Worm (Caenorhabditis elegans) whole organism, L4 larva: ENCODE measurements around the gene phg-1.

Source experiments
- D1046.2 ChIP-seq: fragments of 200-800 bp; sonication (Bioruptor generic); IDR thresholded peaks from 2 replicates; pipeline ENCODE4 v1.3.6; 2022; ENCODE audit warnings: missing genetic modification characterization, missing compliant biosample characterization
- F26F4.8 ChIP-seq: fragments of 200-800 bp; sonication (Bioruptor generic); conservative IDR thresholded peaks from 2 replicates; pipeline ENCODE4 v1.3.6; 2022; ENCODE audit warnings: missing genetic modification characterization, missing compliant biosample characterization
- T20F7.1 ChIP-seq: fragments of 200-800 bp; sonication (Bioruptor generic); optimal IDR thresholded peaks from 2 replicates; lab custom pipeline; 2018; ENCODE audit warnings: mild to moderate bottlenecking, missing genetic modification characterization, missing compliant biosample characterization
- Y105C5A.15 ChIP-seq: fragments of 200-800 bp; sonication (Bioruptor generic); IDR thresholded peaks from 2 replicates; pipeline ENCODE4 v1.3.6; 2022; ENCODE audit warnings: missing genetic modification characterization, missing compliant biosample characterization
- Y48G9A.11 ChIP-seq: fragments of 200-800 bp; sonication (Bioruptor generic); IDR thresholded peaks from 2 replicates; pipeline ENCODE4 v1.3.6; 2022; ENCODE audit warnings: missing genetic modification reagents, missing genetic modification characterization, missing compliant biosample characterization
- Y5F2A.4 ChIP-seq: fragments of 200-800 bp; sonication (Bioruptor generic); optimal IDR thresholded peaks from 2 replicates; lab custom pipeline; 2018; ENCODE audit warnings: mild to moderate bottlenecking, missing genetic modification characterization, missing compliant biosample characterization
- ZK337.2 ChIP-seq: fragments of 200-800 bp; sonication (Bioruptor generic); IDR thresholded peaks from 2 replicates; pipeline ENCODE4 v1.3.6; 2022; ENCODE audit warnings: missing genetic modification reagents, missing genetic modification characterization, missing compliant biosample characterization
- aha-1 ChIP-seq: fragments of 150-350 bp; peaks from one replicate; lab custom pipeline; 2014; ENCODE audit warnings: missing biosample characterization, missing genetic modification characterization
- ama-1 ChIP-seq: fragments of 150-350 bp; optimal IDR thresholded peaks from 2 replicates; lab custom pipeline; 2014; ENCODE audit warnings: inconsistent platforms, mixed read lengths
- ceh-20 ChIP-seq: fragments of 200-800 bp; sonication (Bioruptor generic); IDR thresholded peaks from 2 replicates; pipeline ENCODE4 v1.3.6; 2022; ENCODE audit warnings: missing genetic modification reagents, missing genetic modification characterization, missing compliant biosample characterization
- ceh-28 ChIP-seq: fragments of 150-350 bp; optimal IDR thresholded peaks from 2 replicates; lab custom pipeline; 2014; ENCODE audit warnings: missing biosample characterization, missing genetic modification reagents, missing genetic modification characterization
- ceh-32 ChIP-seq: sonication (generic microtip); optimal IDR thresholded peaks from 2 replicates; lab custom pipeline; 2016; ENCODE audit warnings: mild to moderate bottlenecking, missing genetic modification characterization, missing compliant biosample characterization; ENCODE audit not compliant: poor library complexity
- ceh-44 ChIP-seq: fragments of 200-800 bp; sonication (Bioruptor generic); IDR thresholded peaks from 2 replicates; pipeline ENCODE4 v1.3.6; 2022; ENCODE audit warnings: missing genetic modification reagents, missing genetic modification characterization, missing compliant biosample characterization
- cey-2 ChIP-seq: sonication (generic microtip); optimal IDR thresholded peaks from 3 replicates; lab custom pipeline; 2017; ENCODE audit warnings: missing genetic modification characterization, mild to moderate bottlenecking, missing compliant biosample characterization, antibody characterized with exemption, borderline replicate concordance; ENCODE audit not compliant: insufficient read depth
- ctbp-1 ChIP-seq: fragments of 200-800 bp; sonication (Bioruptor generic); IDR thresholded peaks from 2 replicates; pipeline ENCODE4 v1.3.6; 2022; ENCODE audit warnings: missing genetic modification reagents, missing genetic modification characterization, missing compliant biosample characterization
- daf-16 ChIP-seq, 3 experiments: sonication (generic microtip); optimal IDR thresholded peaks; 2 replicates each; lab custom pipeline; 2016 to 2017; ENCODE audit warnings: missing genetic modification characterization in 3 of 3, missing genetic modification reagents in 3 of 3, mild to moderate bottlenecking in 2 of 3, missing compliant biosample characterization in 2 of 3, missing biosample characterization in 1 of 3, moderate library complexity in 1 of 3
- dmd-9 ChIP-seq: fragments of 200-800 bp; sonication (Bioruptor generic); IDR thresholded peaks from 2 replicates; pipeline ENCODE4 v1.3.6; 2022; ENCODE audit warnings: missing genetic modification reagents, missing genetic modification characterization, missing compliant biosample characterization
- dpl-1 ChIP-seq: fragments of 150-350 bp; optimal IDR thresholded peaks from 2 replicates; lab custom pipeline; 2014; ENCODE audit warnings: missing biosample characterization, missing genetic modification reagents, missing genetic modification characterization
- dve-1 ChIP-seq: sonication (generic microtip); optimal IDR thresholded peaks from 2 replicates; lab custom pipeline; 2017; ENCODE audit warnings: antibody characterized with exemption, mild to moderate bottlenecking, missing genetic modification characterization, missing compliant biosample characterization; ENCODE audit not compliant: insufficient read depth
- gei-8 ChIP-seq: fragments of 200-800 bp; sonication (Bioruptor generic); optimal IDR thresholded peaks from 2 replicates; lab custom pipeline; 2018; ENCODE audit warnings: mild to moderate bottlenecking, missing genetic modification characterization, missing compliant biosample characterization
- lim-7 ChIP-seq: fragments of 200-800 bp; sonication (Bioruptor generic); IDR thresholded peaks from 2 replicates; pipeline ENCODE4 v1.3.6; 2022; ENCODE audit warnings: missing genetic modification characterization, missing compliant biosample characterization
- lin-1 ChIP-seq: fragments of 200-800 bp; sonication (Bioruptor generic); IDR thresholded peaks from 2 replicates; pipeline ENCODE4 v1.3.6; 2022; ENCODE audit warnings: missing genetic modification reagents, missing genetic modification characterization, missing compliant biosample characterization
- lin-13 ChIP-seq: fragments of 150-350 bp; optimal IDR thresholded peaks from 2 replicates; lab custom pipeline; 2014; ENCODE audit warnings: missing biosample characterization, missing genetic modification reagents, missing genetic modification characterization
- lin-29 ChIP-seq: fragments of 200-800 bp; sonication (Bioruptor generic); IDR thresholded peaks from 2 replicates; pipeline ENCODE4 v1.3.6; 2022; ENCODE audit warnings: missing genetic modification reagents, missing genetic modification characterization, missing compliant biosample characterization
- lin-38 ChIP-seq: fragments of 200-800 bp; sonication (Bioruptor generic); IDR thresholded peaks from 2 replicates; pipeline ENCODE4 v1.3.6; 2022; ENCODE audit warnings: missing genetic modification reagents, missing genetic modification characterization, missing compliant biosample characterization
- lsy-2 ChIP-seq, 2 experiments: fragments of 150-350 bp in 1 of 2; sonication (generic microtip) in 1 of 2; optimal IDR thresholded peaks; 2 replicates each; lab custom pipeline; 2014 to 2017; ENCODE audit warnings: missing biosample characterization in 2 of 2, missing genetic modification characterization in 2 of 2
- madf-5 ChIP-seq, 2 experiments: fragments of 200-800 bp; sonication (Bioruptor generic); IDR thresholded peaks; 2 replicates each; pipeline ENCODE4 v1.3.6; 2022; ENCODE audit warnings: missing compliant biosample characterization in 2 of 2, missing genetic modification characterization in 2 of 2
- mdl-1 ChIP-seq, 2 experiments: fragments of 150-350 bp in 1 of 2; sonication (generic microtip) in 1 of 2; optimal IDR thresholded peaks; 2 replicates each; lab custom pipeline; 2014 to 2017; ENCODE audit warnings: missing biosample characterization in 2 of 2, missing genetic modification characterization in 2 of 2
- mdt-29 ChIP-seq: fragments of 200-800 bp; sonication (Bioruptor generic); IDR thresholded peaks from 2 replicates; pipeline ENCODE4 v1.3.6; 2022; ENCODE audit warnings: missing genetic modification reagents, missing genetic modification characterization, missing compliant biosample characterization
- mes-2 ChIP-seq: sonication (generic microtip); optimal IDR thresholded peaks from 2 replicates; lab custom pipeline; 2016; ENCODE audit warnings: missing genotype, mild to moderate bottlenecking, missing genetic modification characterization, missing compliant biosample characterization; ENCODE audit not compliant: poor library complexity, severe bottlenecking
- mxl-3 ChIP-seq: fragments of 200-800 bp; sonication (Bioruptor generic); optimal IDR thresholded peaks from 2 replicates; lab custom pipeline; 2018; ENCODE audit warnings: mild to moderate bottlenecking, missing genetic modification characterization, missing compliant biosample characterization
- nhr-6 ChIP-seq: fragments of 150-350 bp; optimal IDR thresholded peaks from 2 replicates; lab custom pipeline; 2014; ENCODE audit warnings: missing biosample characterization, missing genetic modification characterization
- nhr-76 ChIP-seq: fragments of 150-350 bp; optimal IDR thresholded peaks from 2 replicates; lab custom pipeline; 2014; ENCODE audit warnings: missing biosample characterization, missing genetic modification characterization
- nhr-77 ChIP-seq: fragments of 150-350 bp; optimal IDR thresholded peaks from 2 replicates; lab custom pipeline; 2014; ENCODE audit warnings: missing biosample characterization, missing genetic modification characterization
- pha-4 ChIP-seq, 2 experiments: fragments of 150-350 bp in 1 of 2; fragments of 200-800 bp in 1 of 2; sonication (Bioruptor generic) in 1 of 2; IDR thresholded peaks in 1 of 2; optimal IDR thresholded peaks in 1 of 2; 2 replicates each; pipeline versions ENCODE4 v1.3.6 to Lab custom; 2014 to 2022; ENCODE audit warnings: missing genetic modification characterization in 2 of 2, missing genetic modification reagents in 2 of 2, missing biosample characterization in 1 of 2, missing compliant biosample characterization in 1 of 2
- php-3 ChIP-seq: fragments of 200-800 bp; sonication (Bioruptor generic); IDR thresholded peaks from 2 replicates; pipeline ENCODE4 v1.3.6; 2022; ENCODE audit warnings: missing genetic modification reagents, missing genetic modification characterization, missing compliant biosample characterization
- pqm-1 ChIP-seq: sonication (generic microtip); optimal IDR thresholded peaks from 2 replicates; lab custom pipeline; 2017; ENCODE audit warnings: missing biosample characterization, missing genetic modification characterization
- rbr-2 ChIP-seq: sonication (generic microtip); optimal IDR thresholded peaks from 2 replicates; lab custom pipeline; 2016; ENCODE audit warnings: missing genotype, missing genetic modification characterization, missing compliant biosample characterization
- saeg-2 ChIP-seq: fragments of 200-800 bp; sonication (Bioruptor generic); IDR thresholded peaks from 2 replicates; pipeline ENCODE4 v1.3.6; 2022; ENCODE audit warnings: missing genetic modification reagents, missing genetic modification characterization, missing compliant biosample characterization
- sdz-12 ChIP-seq: fragments of 200-800 bp; sonication (Bioruptor generic); optimal IDR thresholded peaks from 2 replicates; lab custom pipeline; 2018; ENCODE audit warnings: mild to moderate bottlenecking, missing genetic modification characterization, missing compliant biosample characterization
- skn-1 ChIP-seq: fragments of 150-350 bp; optimal IDR thresholded peaks from 2 replicates; lab custom pipeline; 2014; ENCODE audit warnings: missing biosample characterization, missing genetic modification characterization
- snpc-1.2 ChIP-seq: fragments of 200-800 bp; sonication (Bioruptor generic); IDR thresholded peaks from 2 replicates; pipeline ENCODE4 v1.3.6; 2022; ENCODE audit warnings: missing genetic modification reagents, missing genetic modification characterization, missing compliant biosample characterization
- unc-39 ChIP-seq: sonication (generic microtip); optimal IDR thresholded peaks from 2 replicates; lab custom pipeline; 2017; ENCODE audit warnings: missing biosample characterization, missing genetic modification characterization
- zip-2 ChIP-seq: fragments of 150-350 bp; optimal IDR thresholded peaks from 2 replicates; lab custom pipeline; 2014; ENCODE audit warnings: missing biosample characterization, missing genetic modification characterization
- ztf-7 ChIP-seq: fragments of 150-350 bp; optimal IDR thresholded peaks from 2 replicates; lab custom pipeline; 2014; ENCODE audit warnings: missing biosample characterization, missing genetic modification characterization

The phg-1 gene

DNA sequence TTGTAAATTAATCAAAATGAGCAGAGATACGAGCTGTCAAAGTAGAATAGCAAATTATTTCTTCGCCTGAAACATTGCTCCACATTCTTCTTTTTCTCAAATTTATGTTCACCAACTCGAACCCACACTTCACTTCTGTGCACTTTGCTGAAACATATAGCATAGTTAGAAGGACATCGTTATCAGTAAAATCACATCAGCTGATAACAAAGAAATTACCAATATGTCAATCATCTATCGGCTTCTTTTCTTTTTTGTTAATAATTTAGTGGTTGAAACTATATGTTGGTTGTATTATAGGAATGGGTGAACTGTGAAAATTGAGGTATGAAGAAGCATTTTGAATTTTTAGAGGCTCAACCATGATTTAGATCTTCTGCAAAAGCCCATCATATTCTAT lies 42.2 kb upstream of the phg-1 start (continued):
- TF ChIP-seq mdl-1 (tag; optimal IDR thresholded peaks at IDR 0.05; lab: Kevin White, UChicago), result no peak
- no peak for TF ChIP-seq zip-2 (tag; lab: Kevin White, UChicago)
- TF ChIP-seq D1046.2 (GFP tag; lab: Robert Waterston, UW), result no peak
- no peak for TF ChIP-seq lim-7
- TF ChIP-seq dve-1 (tag; lab: Kevin White, UChicago), result peak; percentile 60
- TF ChIP-seq cey-2 (tag; lab: Kevin White, UChicago), result no peak
- TF ChIP-seq ctbp-1, result no peak
- no peak for TF ChIP-seq rbr-2 (tag; lab: Kevin White, UChicago)
- TF ChIP-seq ceh-32 (tag; lab: Kevin White, UChicago), result no peak
- TF ChIP-seq nhr-77 (tag; lab: Kevin White, UChicago), result peak; percentile 37
- peak; percentile 28; the same call in 1 of the 2 replicates for TF ChIP-seq php-3
- TF ChIP-seq unc-39, result no peak
- peak; percentile 44 for TF ChIP-seq T20F7.1 (GFP tag; lab: Kevin White, UChicago)
- TF ChIP-seq ama-1, result no peak
- TF ChIP-seq aha-1 (tag; lab: Kevin White, UChicago), result no peak
- TF ChIP-seq madf-5 (GFP tag; IDR thresholded peaks at IDR 0.05; lab: Robert Waterston, UW), result no peak
- no peak for TF ChIP-seq ztf-7
- TF ChIP-seq Y5F2A.4, result no peak
- peak; percentile 74 for TF ChIP-seq pqm-1 (tag; lab: Kevin White, UChicago)
- TF ChIP-seq F26F4.8 (GFP tag; lab: Robert Waterston, UW), result no peak

DNA sequence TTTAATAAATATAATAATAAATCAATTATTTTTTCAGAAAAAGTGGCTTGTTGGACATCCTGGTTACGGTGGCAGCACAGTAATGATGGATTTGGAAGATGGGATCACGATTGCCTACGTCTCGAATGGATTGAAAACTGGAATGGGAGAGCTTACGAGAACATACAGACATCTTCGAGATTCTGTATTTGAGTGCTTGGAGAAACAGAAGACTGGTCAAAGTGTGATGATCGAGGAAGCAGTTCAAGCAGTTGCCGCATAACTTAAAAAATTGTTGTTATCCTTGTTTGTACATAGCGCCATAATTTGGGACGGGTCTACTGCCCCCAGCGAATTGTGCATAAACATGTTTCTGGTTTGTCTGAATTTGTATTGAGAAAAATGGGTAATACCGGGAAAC lies 39.0 kb upstream of the phg-1 start:
- TF ChIP-seq skn-1 (tag; lab: Kevin White, UChicago) (no peak), zip-2 (tag; lab: Kevin White, UChicago) (no peak), lin-29 (GFP tag; lab: Robert Waterston, UW) (no peak), mxl-3 (GFP tag; lab: Kevin White, UChicago) (no peak), ceh-32 (tag; lab: Kevin White, UChicago) (no peak), nhr-76 (tag; lab: Kevin White, UChicago) (no peak), Y48G9A.11 (GFP tag; lab: Robert Waterston, UW) (no peak), pha-4 (GFP tag; IDR thresholded peaks at IDR 0.05; lab: Robert Waterston, UW) (peak; percentile 47; the same call in 1 of the 2 replicates), pha-4 (tag; optimal IDR thresholded peaks at IDR 0.05; lab: Kevin White, UChicago) (no peak), lin-38 (GFP tag; lab: Robert Waterston, UW) (0 out of 2 replicates have a peak, but pooled peaks have one; percentile 25), daf-16 (GFP tag; optimal IDR thresholded peaks at IDR 0.05; lab: Kevin White, UChicago) (no peak), daf-16 (tag; optimal IDR thresholded peaks at IDR 0.05; lab: Kevin White, UChicago) (peak; percentile 17), saeg-2 (no peak), lin-1 (GFP tag; lab: Robert Waterston, UW) (no peak)

DNA sequence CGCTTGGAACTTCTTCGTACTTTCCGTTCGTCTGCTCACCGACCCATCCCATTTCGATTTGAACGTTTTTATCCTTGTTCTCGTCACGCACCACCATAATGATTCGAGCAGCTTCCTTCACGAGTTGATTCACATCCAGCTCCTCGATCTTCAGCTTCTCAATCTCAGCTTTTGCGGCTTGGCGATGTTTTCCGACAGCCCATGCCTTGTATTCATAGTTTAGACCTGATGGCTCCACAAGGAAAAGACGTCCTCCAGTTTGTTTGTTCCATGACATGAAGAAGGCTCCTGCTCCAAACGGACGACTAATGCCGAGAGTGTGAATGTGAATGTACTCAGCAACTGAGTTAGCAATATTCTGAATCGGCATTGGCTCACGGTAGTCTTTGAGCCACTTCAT lies 38.4 kb upstream of the phg-1 start:
- TF ChIP-seq ceh-44 (GFP tag; lab: Robert Waterston, UW), result no peak
- no peak for TF ChIP-seq lsy-2 (tag; optimal IDR thresholded peaks at IDR 0.05; lab: Kevin White, UChicago)
- TF ChIP-seq aha-1 (tag; lab: Kevin White, UChicago), result peak; percentile 96
- TF ChIP-seq dpl-1 (GFP tag; lab: Kevin White, UChicago), result no peak
- no peak for TF ChIP-seq daf-16 (GFP tag; optimal IDR thresholded peaks at IDR 0.05; lab: Kevin White, UChicago)
- TF ChIP-seq daf-16 (tag; optimal IDR thresholded peaks at IDR 0.05; lab: Kevin White, UChicago), result no peak
- TF ChIP-seq lin-13 (GFP tag; lab: Kevin White, UChicago), result no peak

DNA sequence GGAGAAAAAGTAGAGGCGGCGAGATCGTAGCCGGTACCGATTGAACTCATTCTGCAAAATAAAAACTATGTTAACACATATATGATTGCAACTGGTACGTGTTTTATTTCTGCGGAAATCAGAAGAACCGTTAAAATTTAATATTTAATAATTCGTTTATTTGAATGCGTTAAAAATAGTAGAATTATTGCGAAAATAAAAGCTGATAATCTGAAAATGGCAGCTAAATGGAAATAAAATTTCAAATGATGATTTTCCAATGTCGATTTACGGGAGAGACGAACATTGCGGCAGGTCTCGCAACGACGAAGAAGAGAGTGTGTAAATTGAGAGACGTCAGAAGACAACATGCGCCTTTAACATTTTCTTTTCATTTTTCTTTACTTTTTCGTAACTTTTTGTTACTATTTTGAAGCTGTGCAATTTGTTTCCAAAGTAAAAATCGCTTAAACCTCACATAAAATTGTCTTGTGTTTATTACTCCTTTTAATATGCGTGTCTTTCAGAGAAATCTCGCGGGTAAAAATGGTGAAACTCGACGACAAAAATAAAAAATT lies 37.6 kb upstream of the phg-1 start, which contains the start of the genes pas-7 and puf-12:
pas-7 (minus strand) TSS at position 51 of the 557 bp plus-strand sequence.
puf-12 (plus strand) TSS at position 507 of the 557 bp plus-strand sequence.
- TF ChIP-seq ceh-20, result no peak
- peak; percentile 65 for TF ChIP-seq nhr-6
- TF ChIP-seq ZK337.2 (GFP tag; lab: Robert Waterston, UW), result no peak
- no peak for TF ChIP-seq ceh-28 (tag; lab: Kevin White, UChicago)
- TF ChIP-seq lsy-2 (tag; optimal IDR thresholded peaks at IDR 0.05; lab: Kevin White, UChicago), result peak in 1 of 2 experiments; percentile 66
- TF ChIP-seq gei-8 (GFP tag; lab: Kevin White, UChicago), result no peak
- TF ChIP-seq F26F4.8 (GFP tag; lab: Robert Waterston, UW), result no peak
- no peak for TF ChIP-seq ztf-7
- no peak for TF ChIP-seq dmd-9 (GFP tag; lab: Robert Waterston, UW)
- no peak for TF ChIP-seq nhr-76 (tag; lab: Kevin White, UChicago)
- peak; percentile 64 for TF ChIP-seq mes-2 (tag; lab: Kevin White, UChicago)
- no peak for TF ChIP-seq mdt-29 (GFP tag; lab: Robert Waterston, UW)
- no peak for TF ChIP-seq sdz-12 (GFP tag; lab: Kevin White, UChicago)
- no peak for TF ChIP-seq Y105C5A.15 (GFP tag; lab: Robert Waterston, UW)
- no peak for TF ChIP-seq snpc-1.2 (GFP tag; lab: Robert Waterston, UW)
